Worm (Caenorhabditis elegans): ENCODE data around the gene nhr-228.

ce11 chrV:2278052-2278451, 3.5 kb upstream of the nhr-228 start, which contains the start of gene nhr-59:
- TF ChIP-seq aly-2 (tag; optimal IDR thresholded peaks at IDR 0.05) (no peak), lin-39 (tag; optimal IDR thresholded peaks at IDR 0.05) (no peak), nhr-237 (tag; optimal IDR thresholded peaks at IDR 0.05) (no peak)
